Worm (Caenorhabditis elegans) whole organism, L2 larva: ENCODE measurements around the gene B0513.90.

Source experiments
- ZK546.5 ChIP-seq: sonication (generic microtip); optimal IDR thresholded peaks from 2 replicates; lab custom pipeline; 2017; ENCODE audit warnings: missing biosample characterization, missing genetic modification characterization
- ama-1 ChIP-seq: fragments of 150-350 bp; optimal IDR thresholded peaks from 2 replicates; lab custom pipeline; 2018; ENCODE audit warnings: inconsistent platforms
- egl-27 ChIP-seq: sonication (generic microtip); optimal IDR thresholded peaks from 3 replicates; lab custom pipeline; 2017; ENCODE audit warnings: missing biosample characterization, missing genetic modification reagents, missing genetic modification characterization
- fos-1 ChIP-seq: fragments of 150-350 bp; optimal IDR thresholded peaks from 2 replicates; lab custom pipeline; 2014; ENCODE audit warnings: missing biosample characterization, missing genetic modification characterization
- lin-13 ChIP-seq: fragments of 150-350 bp; optimal IDR thresholded peaks from 2 replicates; lab custom pipeline; 2014; ENCODE audit warnings: missing biosample characterization, missing genetic modification reagents, missing genetic modification characterization
- lin-39 ChIP-seq: fragments of 150-350 bp; optimal IDR thresholded peaks from 2 replicates; lab custom pipeline; 2014; ENCODE audit warnings: missing biosample characterization, missing genetic modification reagents, missing genetic modification characterization
- lsy-2 ChIP-seq, 2 experiments: fragments of 150-350 bp in 1 of 2; sonication (generic microtip) in 1 of 2; optimal IDR thresholded peaks; 2 replicates each; lab custom pipeline; 2014 to 2017; ENCODE audit warnings: missing biosample characterization in 2 of 2, missing genetic modification characterization in 2 of 2
- nhr-11 ChIP-seq: fragments of 150-350 bp; optimal IDR thresholded peaks from 2 replicates; lab custom pipeline; 2014; ENCODE audit warnings: missing biosample characterization, missing genetic modification characterization

- TF ChIP-seq egl-27 (tag; lab: Kevin White, UChicago) = no peak
- no peak for TF ChIP-seq lin-39
- TF ChIP-seq nhr-11 = no peak
- no peak for TF ChIP-seq lin-13
- no peak for TF ChIP-seq ZK546.5 (tag; lab: Kevin White, UChicago)
- no peak for TF ChIP-seq lsy-2 (tag; optimal IDR thresholded peaks at IDR 0.05; lab: Kevin White, UChicago)
- TF ChIP-seq ama-1 (lab: Kevin White, UChicago) = no peak
- no peak for TF ChIP-seq fos-1 (tag; lab: Kevin White, UChicago)
Measured at ce11 chrIV:13820862-13821261, 46.0 kb upstream of the B0513.90 start, which contains the start of gene Y45F10D.15.
